Worm (Caenorhabditis elegans): ENCODE measurements around the gene ooc-3.
"Not testable (repeated sequence)": the region's sequence is repeated elsewhere in the genome, so short reads cannot be mapped to it uniquely, and the experiment has no call there.

Gene ooc-3

ce11 chrII:11535429-11535828 lies 40.3 kb upstream of the ooc-3 start:
- TF ChIP-seq lin-11 (tag; optimal IDR thresholded peaks at IDR 0.05) (no peak), nhr-12 (tag; optimal IDR thresholded peaks at IDR 0.05) (no peak), Y55F3AM.14 (GFP tag; optimal IDR thresholded peaks at IDR 0.05) (no peak), F13H6.1 (tag; optimal IDR thresholded peaks at IDR 0.05) (no peak), unc-39 (tag; optimal IDR thresholded peaks at IDR 0.05) (no peak), nhr-10 (tag; optimal IDR thresholded peaks at IDR 0.05) (no peak), aly-2 (tag; optimal IDR thresholded peaks at IDR 0.05) (no peak)

ce11 chrII:11534429-11535099 lies 39.4 kb upstream of the ooc-3 start, which contains the start of gene Y62F5A.12:
Gene Y62F5A.12 (minus strand): TSS chrII:11534479.
- TF ChIP-seq sma-3 (GFP tag; optimal IDR thresholded peaks at IDR 0.05) (peak; percentile 94), nhr-21 (tag; optimal IDR thresholded peaks at IDR 0.05) (peak; percentile 54), lin-13 (GFP tag; optimal IDR thresholded peaks at IDR 0.05) (peak; percentile 88), nhr-129 (tag; optimal IDR thresholded peaks at IDR 0.05) (peak; percentile 69), mdl-1 (tag; optimal IDR thresholded peaks at IDR 0.05) (peak in 1 of 2 experiments; percentile 58), ceh-82 (tag; optimal IDR thresholded peaks at IDR 0.05) (peak; percentile 65), Y55F3AM.14 (GFP tag; optimal IDR thresholded peaks at IDR 0.05) (peak; percentile 73), sem-4 (tag; optimal IDR thresholded peaks at IDR 0.05) (peak; percentile 50), unc-55 (GFP tag; optimal IDR thresholded peaks at IDR 0.05) (peak; percentile 68), sma-9 (GFP tag; optimal IDR thresholded peaks at IDR 0.05) (peak; percentile 88), nhr-6 (tag; optimal IDR thresholded peaks at IDR 0.05) (peak; percentile 5), lin-11 (tag; optimal IDR thresholded peaks at IDR 0.05) (peak; percentile 39), F13H6.1 (tag; optimal IDR thresholded peaks at IDR 0.05) (peak; percentile 89), mab-5 (tag; optimal IDR thresholded peaks at IDR 0.05) (peak; percentile 5), egl-27 (tag; optimal IDR thresholded peaks at IDR 0.05) (peak; percentile 64), lsy-2 (tag; optimal IDR thresholded peaks at IDR 0.05) (peak; percentile 59 to 81), zag-1 (tag; optimal IDR thresholded peaks at IDR 0.05) (peak; percentile 2), ztf-4 (tag; optimal IDR thresholded peaks at IDR 0.05) (peak; percentile 49), gmeb-1 (tag; optimal IDR thresholded peaks at IDR 0.05) (peak; percentile 86), ZK546.5 (tag; optimal IDR thresholded peaks at IDR 0.05) (peak; percentile 38), C34F6.9 (tag; optimal IDR thresholded peaks at IDR 0.05) (peak; percentile 62), crh-2 (tag; optimal IDR thresholded peaks at IDR 0.05) (peak; percentile 71), nhr-25 (tag; optimal IDR thresholded peaks at IDR 0.05) (peak; percentile 52), snpc-4 (tag; optimal IDR thresholded peaks at IDR 0.05) (peak; percentile 10), fos-1 (tag; optimal IDR thresholded peaks at IDR 0.05) (peak; percentile 12)
- not testable (repeated sequence) for TF ChIP-seq sma-9 (tag; optimal IDR thresholded peaks at IDR 0.05)

DNA sequence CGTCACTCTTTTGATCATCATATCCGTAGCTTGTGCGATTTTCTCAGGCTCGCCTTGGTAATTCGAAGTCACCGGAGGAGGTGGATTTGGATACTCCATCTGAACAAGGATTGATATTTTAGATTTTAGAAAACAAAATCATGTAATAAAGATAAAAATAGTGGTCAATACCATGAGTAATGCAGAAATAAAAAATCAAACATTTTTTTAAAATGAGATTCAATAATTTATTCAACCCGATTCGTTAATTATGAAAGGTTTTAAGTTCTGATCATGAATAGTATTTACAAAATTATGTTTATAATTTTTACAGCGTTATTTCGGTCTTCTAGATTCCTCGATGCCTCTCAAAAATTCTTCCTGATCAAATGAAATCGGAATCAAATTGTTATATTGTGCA lies 38.6 kb upstream of the ooc-3 start, which contains the start of gene mdt-8:
TSS of gene mdt-8 (minus strand) at position 101 of the 400 bp plus-strand sequence.
- TF ChIP-seq F13H6.1 (tag; optimal IDR thresholded peaks at IDR 0.05), result no peak
- no peak for TF ChIP-seq nhr-6 (tag; optimal IDR thresholded peaks at IDR 0.05)
- TF ChIP-seq unc-62 (GFP tag; optimal IDR thresholded peaks at IDR 0.05), result no peak
- no peak for TF ChIP-seq sma-3 (GFP tag; optimal IDR thresholded peaks at IDR 0.05)
- no peak for TF ChIP-seq blmp-1 (tag; optimal IDR thresholded peaks at IDR 0.05; ENCODE audit: insufficient read depth)
- no peak for TF ChIP-seq ztf-1 (GFP tag; conservative IDR thresholded peaks at IDR 0.05)
- TF ChIP-seq gmeb-1 (tag; optimal IDR thresholded peaks at IDR 0.05), result no peak
- TF ChIP-seq elt-3 (tag; optimal IDR thresholded peaks at IDR 0.05), result no peak
- no peak for TF ChIP-seq mab-5 (tag; optimal IDR thresholded peaks at IDR 0.05)
- no peak for TF ChIP-seq sma-9 (GFP tag; optimal IDR thresholded peaks at IDR 0.05)
- TF ChIP-seq sma-9 (tag; optimal IDR thresholded peaks at IDR 0.05), result no peak
- no peak for TF ChIP-seq nhr-11 (tag; optimal IDR thresholded peaks at IDR 0.05)
- no peak for TF ChIP-seq nhr-237 (tag; optimal IDR thresholded peaks at IDR 0.05)
- no peak for TF ChIP-seq fos-1 (tag; optimal IDR thresholded peaks at IDR 0.05)
- no peak for TF ChIP-seq aly-2 (tag; optimal IDR thresholded peaks at IDR 0.05)

ce11 chrII:11526954-11527353 lies 31.8 kb upstream of the ooc-3 start, which contains the start of gene age-1:
Gene age-1 (minus strand): TSS chrII:11527054.
- TF ChIP-seq alr-1 (tag; optimal IDR thresholded peaks at IDR 0.05) (no peak), sma-3 (GFP tag; optimal IDR thresholded peaks at IDR 0.05) (no peak), egl-27 (tag; optimal IDR thresholded peaks at IDR 0.05) (no peak), nhr-6 (tag; optimal IDR thresholded peaks at IDR 0.05) (no peak), nhr-11 (tag; optimal IDR thresholded peaks at IDR 0.05) (no peak)

Measured in whole organism, L2 larva.